Worm (Caenorhabditis elegans) whole organism, late embryonic: ENCODE measurements around the gene ZK354.8.

Experiments
- ama-1 ChIP-seq: fragments of 150-350 bp; optimal IDR thresholded peaks from 2 replicates; lab custom pipeline; 2014
- ceh-24 ChIP-seq: sonication (generic microtip); optimal IDR thresholded peaks from 2 replicates; lab custom pipeline; 2016; ENCODE audit warnings: mild to moderate bottlenecking, missing genetic modification characterization, missing compliant biosample characterization
- elt-2 ChIP-seq: sonication (generic microtip); optimal IDR thresholded peaks from 2 replicates; lab custom pipeline; 2016; ENCODE audit warnings: missing genetic modification reagents, missing genetic modification characterization, missing compliant biosample characterization
- eyg-1 ChIP-seq: sonication (generic microtip); optimal IDR thresholded peaks from 2 replicates; lab custom pipeline; 2016; ENCODE audit warnings: missing genotype, missing genetic modification characterization, missing compliant biosample characterization
- odd-2 ChIP-seq: sonication (generic microtip); optimal IDR thresholded peaks from 2 replicates; lab custom pipeline; 2017; ENCODE audit warnings: antibody characterized with exemption, mild to moderate bottlenecking, missing genetic modification characterization, missing compliant biosample characterization

ce11 chrIV:5306040-5306439 lies at the start of gene ZK354.8:
- no peak for TF ChIP-seq ceh-24 (tag; lab: Kevin White, UChicago)
- no peak for TF ChIP-seq odd-2 (tag; lab: Kevin White, UChicago)
- TF ChIP-seq ama-1 = no peak
- no peak for TF ChIP-seq eyg-1 (tag; lab: Kevin White, UChicago)
- no peak for TF ChIP-seq elt-2
